Fruit fly (Drosophila melanogaster): Measurements from ENCODE around the gene ftz-f1.

The ftz-f1 gene

dm6 chr3L:18783544-18783943 is 17.6 kb downstream of the ftz-f1 start:
- TF ChIP-seq CG15710 (tag; optimal IDR thresholded peaks at IDR 0.05): peak; percentile 51
- peak; percentile 35 for TF ChIP-seq CG8159 (tag; optimal IDR thresholded peaks at IDR 0.05)
- no peak for TF ChIP-seq D1 (tag; optimal IDR thresholded peaks at IDR 0.05)
- no peak for TF ChIP-seq Snoo (tag; optimal IDR thresholded peaks at IDR 0.05)
- peak; percentile 37; the same call in 1 of the 2 replicates for TF ChIP-seq CG10348 (GFP tag; IDR thresholded peaks at IDR 0.05)
- TF ChIP-seq rn (GFP tag; IDR thresholded peaks at IDR 0.05): peak; percentile 58
- peak; percentile 84 for TF ChIP-seq Ets98B (GFP tag; IDR thresholded peaks at IDR 0.05)
- peak; percentile 80 for TF ChIP-seq fd96Ca (GFP tag; IDR thresholded peaks at IDR 0.05)
- peak; percentile 13 for TF ChIP-seq CG14655 (GFP tag; optimal IDR thresholded peaks at IDR 0.05)
- peak; percentile 50 for TF ChIP-seq CG12605 (GFP tag; IDR thresholded peaks at IDR 0.05)
- no peak for TF ChIP-seq CG9948 (tag; optimal IDR thresholded peaks at IDR 0.05)
- TF ChIP-seq CG4496 (GFP tag; IDR thresholded peaks at IDR 0.05): peak; percentile 83
- TF ChIP-seq Pif1A (GFP tag; optimal IDR thresholded peaks at IDR 0.05): no peak
- peak; percentile 6 for TF ChIP-seq EcR (GFP tag; optimal IDR thresholded peaks at IDR 0.05)
- TF ChIP-seq CG17806 (tag; optimal IDR thresholded peaks at IDR 0.05): peak; percentile 31
- peak; percentile 29 for TF ChIP-seq CG34367 (tag; optimal IDR thresholded peaks at IDR 0.05)
- peak; percentile 25 for TF ChIP-seq CG13204 (GFP tag; optimal IDR thresholded peaks at IDR 0.05)
- TF ChIP-seq Pif1B (GFP tag; optimal IDR thresholded peaks at IDR 0.05): no peak
- TF ChIP-seq gl (tag; optimal IDR thresholded peaks at IDR 0.05): no peak
- peak; percentile 19 for TF ChIP-seq CG8301 (tag; optimal IDR thresholded peaks at IDR 0.05)
- peak; percentile 93 for TF ChIP-seq CG32121 (GFP tag; IDR thresholded peaks at IDR 0.05)

dm6 chr3L:18782653-18783052 is 18.5 kb downstream of the ftz-f1 start:
- no peak for TF ChIP-seq rn (GFP tag; IDR thresholded peaks at IDR 0.05)
- no peak for TF ChIP-seq Pif1B (GFP tag; optimal IDR thresholded peaks at IDR 0.05)
- TF ChIP-seq CG4496 (GFP tag; IDR thresholded peaks at IDR 0.05): no peak
- TF ChIP-seq Snoo (tag; optimal IDR thresholded peaks at IDR 0.05): no peak
- no peak for TF ChIP-seq CG8159 (tag; optimal IDR thresholded peaks at IDR 0.05)
- no peak for TF ChIP-seq CG32121 (GFP tag; IDR thresholded peaks at IDR 0.05)
- no peak for TF ChIP-seq CG13204 (GFP tag; optimal IDR thresholded peaks at IDR 0.05)
- no peak for TF ChIP-seq fd96Ca (GFP tag; IDR thresholded peaks at IDR 0.05)
- TF ChIP-seq CG10348 (GFP tag; IDR thresholded peaks at IDR 0.05): no peak
- TF ChIP-seq D1 (tag; optimal IDR thresholded peaks at IDR 0.05): no peak

- TF ChIP-seq CG32121 (GFP tag; IDR thresholded peaks at IDR 0.05) (0 out of 2 replicates have a peak, but pooled peaks have one; percentile 8), CG4496 (GFP tag; IDR thresholded peaks at IDR 0.05) (peak; percentile 50), EcR (GFP tag; optimal IDR thresholded peaks at IDR 0.05) (no peak), fd96Ca (GFP tag; IDR thresholded peaks at IDR 0.05) (0 out of 3 replicates have a peak, but pooled peaks have one; percentile 31), D1 (tag; optimal IDR thresholded peaks at IDR 0.05) (no peak), Pif1A (GFP tag; optimal IDR thresholded peaks at IDR 0.05) (peak; percentile 15), rn (GFP tag; IDR thresholded peaks at IDR 0.05) (0 out of 2 replicates have a peak, but pooled peaks have one; percentile 2), CG8159 (tag; optimal IDR thresholded peaks at IDR 0.05) (peak; percentile 51), CG10348 (GFP tag; IDR thresholded peaks at IDR 0.05) (peak; percentile 73; the same call in 1 of the 2 replicates)
These were observed 19.2 kb downstream of the ftz-f1 start for dm6 chr3L:18781653-18782629.

DNA sequence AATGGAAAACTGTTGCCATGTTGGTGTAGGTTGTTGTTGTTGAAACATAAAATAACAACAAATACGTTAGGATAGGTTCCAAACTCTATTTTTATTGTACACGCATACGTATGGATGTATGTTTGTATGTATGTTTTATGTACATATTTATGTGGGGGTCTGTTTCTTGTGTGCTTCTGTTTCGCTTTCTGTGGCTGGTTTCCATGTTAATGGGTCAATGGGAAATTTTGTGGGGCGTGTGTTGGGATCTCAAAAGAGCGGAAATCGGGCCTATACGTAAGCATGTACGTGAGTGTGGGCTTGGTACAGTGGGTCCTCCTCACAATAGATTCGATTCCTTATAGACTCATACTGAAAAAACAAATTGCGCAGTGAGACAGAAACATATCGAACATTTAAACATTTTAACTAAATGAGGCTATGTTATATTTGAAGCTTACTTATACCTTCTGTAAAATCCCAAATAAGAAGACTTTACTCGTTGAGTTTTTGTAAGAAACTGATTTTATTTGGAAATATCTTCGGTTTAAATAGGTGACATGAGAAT is 29.0 kb downstream of the ftz-f1 start:
- TF ChIP-seq Pif1B (GFP tag; optimal IDR thresholded peaks at IDR 0.05) (no peak), CG9948 (tag; optimal IDR thresholded peaks at IDR 0.05) (no peak), CG10348 (GFP tag; IDR thresholded peaks at IDR 0.05) (no peak), EcR (GFP tag; optimal IDR thresholded peaks at IDR 0.05) (no peak), Ets98B (GFP tag; IDR thresholded peaks at IDR 0.05) (no peak), rn (GFP tag; IDR thresholded peaks at IDR 0.05) (no peak), CG15710 (tag; optimal IDR thresholded peaks at IDR 0.05) (no peak), CG8159 (tag; optimal IDR thresholded peaks at IDR 0.05) (no peak), CG12605 (GFP tag; IDR thresholded peaks at IDR 0.05) (no peak), CG4496 (GFP tag; IDR thresholded peaks at IDR 0.05) (no peak), CG34367 (tag; optimal IDR thresholded peaks at IDR 0.05) (no peak), fd96Ca (GFP tag; IDR thresholded peaks at IDR 0.05) (no peak), CG17806 (tag; optimal IDR thresholded peaks at IDR 0.05) (no peak)

dm6 chr3L:18771095-18772013 is 29.8 kb downstream of the ftz-f1 start:
- TF ChIP-seq CG15710 (tag; optimal IDR thresholded peaks at IDR 0.05) (peak; percentile 9), CG8301 (tag; optimal IDR thresholded peaks at IDR 0.05) (peak; percentile 52), CG9948 (tag; optimal IDR thresholded peaks at IDR 0.05) (peak; percentile 18), Pif1A (GFP tag; optimal IDR thresholded peaks at IDR 0.05) (peak; percentile 71), CG32121 (GFP tag; IDR thresholded peaks at IDR 0.05) (peak; percentile 83), CG13204 (GFP tag; optimal IDR thresholded peaks at IDR 0.05) (no peak), CG4496 (GFP tag; IDR thresholded peaks at IDR 0.05) (peak; percentile 85), D1 (tag; optimal IDR thresholded peaks at IDR 0.05) (no peak), rn (GFP tag; IDR thresholded peaks at IDR 0.05) (peak; percentile 53; the same call in 1 of the 2 replicates), Snoo (tag; optimal IDR thresholded peaks at IDR 0.05) (peak; percentile 68), gl (tag; optimal IDR thresholded peaks at IDR 0.05) (peak; percentile 37), CG17806 (tag; optimal IDR thresholded peaks at IDR 0.05) (no peak), CG8159 (tag; optimal IDR thresholded peaks at IDR 0.05) (peak; percentile 42), CG12605 (GFP tag; IDR thresholded peaks at IDR 0.05) (peak; percentile 86), fd96Ca (GFP tag; IDR thresholded peaks at IDR 0.05) (peak; percentile 57; the same call in 2 of the 3 replicates), Ets98B (GFP tag; IDR thresholded peaks at IDR 0.05) (peak; percentile 79), EcR (GFP tag; optimal IDR thresholded peaks at IDR 0.05) (peak; percentile 43), CG10348 (GFP tag; IDR thresholded peaks at IDR 0.05) (no peak), Pif1B (GFP tag; optimal IDR thresholded peaks at IDR 0.05) (peak; percentile 72), CG14655 (GFP tag; optimal IDR thresholded peaks at IDR 0.05) (peak; percentile 50), CG34367 (tag; optimal IDR thresholded peaks at IDR 0.05) (no peak)
